Fruit fly (Drosophila melanogaster) whole organism, embryonic: ENCODE results near the gene Pfas.

Experiments
- Bgb ChIP-seq: fragments of 200-800 bp; sonication (Bioruptor generic); IDR thresholded peaks from 2 replicates; pipeline ENCODE4 v1.3.6; 2022; ENCODE audit warnings: missing biosample characterization, missing genetic modification characterization; ENCODE audit not compliant: partially characterized antibody
- CG1024 ChIP-seq: fragments of 200-800 bp; sonication (Bioruptor generic); IDR thresholded peaks from 2 replicates; pipeline ENCODE4 v1.3.6; 2022; ENCODE audit warnings: missing biosample characterization, missing genetic modification characterization
- CG12236 ChIP-seq: fragments of 200-800 bp; sonication (Bioruptor generic); optimal IDR thresholded peaks from 2 replicates; lab custom pipeline; 2016; ENCODE audit warnings: missing biosample characterization, missing genetic modification characterization
- CG15073 ChIP-seq: fragments of 200-800 bp; sonication (Bioruptor generic); optimal IDR thresholded peaks from 2 replicates; lab custom pipeline; 2016; ENCODE audit warnings: missing biosample characterization, missing genetic modification characterization
- CG16863 ChIP-seq: fragments of 200-800 bp; sonication (Bioruptor generic); optimal IDR thresholded peaks from 3 replicates; lab custom pipeline; 2016; ENCODE audit warnings: missing biosample characterization, missing genetic modification characterization
- CG18011 ChIP-seq: fragments of 200-800 bp; sonication (Bioruptor generic); optimal IDR thresholded peaks from 2 replicates; lab custom pipeline; 2017; ENCODE audit warnings: missing biosample characterization, missing genetic modification characterization, mild to moderate bottlenecking, moderate library complexity, missing genotype
- CG31224 ChIP-seq: fragments of 200-800 bp; sonication (Bioruptor generic); IDR thresholded peaks from 2 replicates; pipeline ENCODE4 v1.3.6; 2022; ENCODE audit warnings: missing biosample characterization, missing genetic modification characterization
- CG3726 ChIP-seq: fragments of 200-800 bp; sonication (Bioruptor generic); IDR thresholded peaks from 3 replicates; pipeline ENCODE4, ENCODE4 v1.3.6; 2022; ENCODE audit warnings: missing biosample characterization, missing genetic modification characterization
- CG6272 ChIP-seq: fragments of 200-800 bp; sonication (Bioruptor generic); IDR thresholded peaks from 2 replicates; pipeline ENCODE4 v1.3.6; 2022; ENCODE audit warnings: missing biosample characterization, missing genetic modification characterization
- CG6689 ChIP-seq: fragments of 200-800 bp; sonication (Bioruptor generic); IDR thresholded peaks from 2 replicates; pipeline ENCODE4 v1.3.6; 2022; ENCODE audit warnings: missing biosample characterization, missing genetic modification characterization
- CG7745 ChIP-seq: fragments of 200-800 bp; sonication (Bioruptor generic); optimal IDR thresholded peaks from 2 replicates; lab custom pipeline; 2018; ENCODE audit warnings: missing biosample characterization, mild to moderate bottlenecking, missing genetic modification characterization, moderate library complexity
- CG9727 ChIP-seq: fragments of 200-800 bp; sonication (Bioruptor generic); optimal IDR thresholded peaks from 3 replicates; lab custom pipeline; 2017; ENCODE audit warnings: missing biosample characterization, mild to moderate bottlenecking, missing genetic modification characterization
- CoRest ChIP-seq: fragments of 200-800 bp; sonication (Bioruptor generic); optimal IDR thresholded peaks from 3 replicates; lab custom pipeline; 2018; ENCODE audit warnings: missing biosample characterization, mild to moderate bottlenecking, missing genetic modification characterization, moderate library complexity
- D19A ChIP-seq: fragments of 200-800 bp; optimal IDR thresholded peaks from 3 replicates; lab custom pipeline; 2019; ENCODE audit warnings: missing biosample characterization, mild to moderate bottlenecking, missing genetic modification characterization, moderate library complexity
- Dfd ChIP-seq, 2 experiments: fragments of >200 bp; optimal IDR thresholded peaks; 2 replicates each; lab custom pipeline; 2017; ENCODE audit warnings: missing biosample characterization in 2 of 2, missing genetic modification characterization in 2 of 2
- Drgx ChIP-seq: fragments of 200-800 bp; sonication (Bioruptor generic); IDR thresholded peaks from 2 replicates; pipeline ENCODE4 v1.3.6; 2022; ENCODE audit warnings: missing biosample characterization, missing genetic modification characterization
- Elba2 ChIP-seq: fragments of 200-800 bp; sonication (Bioruptor generic); optimal IDR thresholded peaks from 3 replicates; lab custom pipeline; 2016; ENCODE audit warnings: missing biosample characterization, missing genetic modification characterization
- Hr3 ChIP-seq: fragments of 200-800 bp; sonication (Bioruptor generic); optimal IDR thresholded peaks from 3 replicates; lab custom pipeline; 2016; ENCODE audit warnings: missing biosample characterization, missing genetic modification characterization
- Nf-YA ChIP-seq: fragments of 200-800 bp; sonication (Bioruptor generic); IDR thresholded peaks from 2 replicates; pipeline ENCODE4 v1.3.6; 2022; ENCODE audit warnings: missing biosample characterization, missing genetic modification characterization
- Nf-YC ChIP-seq: fragments of 200-800 bp; optimal IDR thresholded peaks from 3 replicates; lab custom pipeline; 2019; ENCODE audit warnings: missing biosample characterization, mild to moderate bottlenecking, missing genetic modification characterization, moderate library complexity
- NfI ChIP-seq: fragments of 200-800 bp; sonication (Bioruptor generic); optimal IDR thresholded peaks from 3 replicates; lab custom pipeline; 2018; ENCODE audit warnings: missing biosample characterization, mild to moderate bottlenecking, missing genetic modification characterization, moderate library complexity
- Optix ChIP-seq: fragments of 200-800 bp; sonication (Bioruptor generic); IDR thresholded peaks from 3 replicates; pipeline ENCODE4 v1.3.6; 2022; ENCODE audit warnings: missing biosample characterization, missing genetic modification characterization
- Sox100B ChIP-seq: fragments of 200-800 bp; sonication (Bioruptor generic); optimal IDR thresholded peaks from 3 replicates; lab custom pipeline; 2018; ENCODE audit warnings: missing biosample characterization, mild to moderate bottlenecking, missing genetic modification characterization
- al ChIP-seq: fragments of 200-800 bp; sonication (Bioruptor generic); IDR thresholded peaks from 2 replicates; pipeline ENCODE4 v1.3.6; 2022; ENCODE audit warnings: missing biosample characterization, missing genetic modification characterization
- aop ChIP-seq: fragments of 200-800 bp; sonication (Bioruptor generic); IDR thresholded peaks from 2 replicates; pipeline ENCODE4 v1.3.6; 2022; ENCODE audit warnings: missing biosample characterization, missing genetic modification characterization
- ap ChIP-seq: fragments of 200-800 bp; sonication (Bioruptor generic); IDR thresholded peaks from 2 replicates; pipeline ENCODE4 v1.3.6; 2022; ENCODE audit warnings: missing biosample characterization, missing genetic modification characterization
- az2 ChIP-seq: fragments of 200-800 bp; sonication (Bioruptor generic); optimal IDR thresholded peaks from 3 replicates; lab custom pipeline; 2016; ENCODE audit warnings: missing biosample characterization, missing genetic modification characterization
- bbx ChIP-seq: fragments of 200-800 bp; sonication (Bioruptor generic); IDR thresholded peaks from 2 replicates; pipeline ENCODE4 v1.3.6; 2022; ENCODE audit warnings: missing biosample characterization, missing genetic modification characterization; ENCODE audit not compliant: partially characterized antibody
- bowl ChIP-seq: fragments of 200-800 bp; sonication (Bioruptor generic); IDR thresholded peaks from 2 replicates; pipeline ENCODE4 v1.3.6; 2022; ENCODE audit warnings: missing biosample characterization, missing genetic modification characterization
- bsh ChIP-seq, 2 experiments: fragments of 200-800 bp; sonication (Bioruptor generic); optimal IDR thresholded peaks; 2 replicates each; lab custom pipeline; 2017 to 2018; ENCODE audit warnings: mild to moderate bottlenecking in 2 of 2, missing biosample characterization in 2 of 2, missing genetic modification characterization in 2 of 2, moderate library complexity in 1 of 2
- ci ChIP-seq: fragments of 200-800 bp; sonication (Bioruptor generic); IDR thresholded peaks from 3 replicates; pipeline ENCODE4 v1.3.6; 2022; ENCODE audit warnings: missing biosample characterization, missing genetic modification characterization
- danr ChIP-seq: fragments of 200-800 bp; sonication (Bioruptor generic); IDR thresholded peaks from 2 replicates; pipeline ENCODE4 v1.3.6; 2022; ENCODE audit warnings: missing biosample characterization, missing genetic modification characterization
- emc ChIP-seq: fragments of 200-800 bp; sonication (Bioruptor generic); optimal IDR thresholded peaks from 2 replicates; lab custom pipeline; 2016; ENCODE audit warnings: missing biosample characterization, missing genetic modification characterization
- fru ChIP-seq: fragments of >200 bp; optimal IDR thresholded peaks from 2 replicates; lab custom pipeline; 2017
- ftz-f1 ChIP-seq: fragments of 200-800 bp; sonication (Bioruptor generic); optimal IDR thresholded peaks from 2 replicates; lab custom pipeline; 2016; ENCODE audit warnings: missing biosample characterization, missing genetic modification characterization
- grn ChIP-seq: fragments of 200-800 bp; sonication (Bioruptor generic); optimal IDR thresholded peaks from 3 replicates; lab custom pipeline; 2017; ENCODE audit warnings: missing biosample characterization, missing genetic modification characterization
- hbn ChIP-seq: fragments of 200-800 bp; sonication (Bioruptor generic); IDR thresholded peaks from 2 replicates; pipeline ENCODE4 v1.3.6; 2022; ENCODE audit warnings: missing biosample characterization, missing genetic modification characterization; ENCODE audit not compliant: partially characterized antibody
- hth ChIP-seq: fragments of >200 bp; optimal IDR thresholded peaks from 2 replicates; lab custom pipeline; 2017; ENCODE audit warnings: inconsistent platforms
- lab ChIP-seq: fragments of 200-800 bp; sonication (Bioruptor generic); optimal IDR thresholded peaks from 3 replicates; lab custom pipeline; 2017; ENCODE audit warnings: missing biosample characterization, missing genetic modification characterization, mild to moderate bottlenecking, moderate library complexity, missing genetic modification reagents
- luna ChIP-seq: fragments of 200-800 bp; sonication (Bioruptor generic); optimal IDR thresholded peaks from 2 replicates; lab custom pipeline; 2016; ENCODE audit warnings: missing biosample characterization, missing genetic modification characterization
- pfk ChIP-seq: fragments of 200-800 bp; sonication (Bioruptor generic); optimal IDR thresholded peaks from 2 replicates; lab custom pipeline; 2018; ENCODE audit warnings: missing biosample characterization, mild to moderate bottlenecking, missing genetic modification characterization, moderate library complexity
- pnt ChIP-seq: fragments of 200-800 bp; sonication (Bioruptor generic); optimal IDR thresholded peaks from 3 replicates; lab custom pipeline; 2016; ENCODE audit warnings: missing biosample characterization, missing genetic modification characterization
- scrt ChIP-seq: fragments of 200-800 bp; sonication (Bioruptor generic); optimal IDR thresholded peaks from 2 replicates; lab custom pipeline; 2018; ENCODE audit warnings: missing biosample characterization, mild to moderate bottlenecking, missing genetic modification characterization, moderate library complexity
- shn ChIP-seq: fragments of 200-800 bp; sonication (Bioruptor generic); optimal IDR thresholded peaks from 3 replicates; lab custom pipeline; 2016; ENCODE audit warnings: missing biosample characterization, missing genetic modification characterization
- sima ChIP-seq: fragments of 200-800 bp; sonication (Bioruptor generic); optimal IDR thresholded peaks from 2 replicates; lab custom pipeline; 2016; ENCODE audit warnings: missing biosample characterization, missing genetic modification characterization
- so ChIP-seq: fragments of 200-800 bp; sonication (Bioruptor generic); IDR thresholded peaks from 3 replicates; pipeline ENCODE4 v1.3.6; 2022; ENCODE audit warnings: missing biosample characterization, missing genetic modification characterization
- tio ChIP-seq: fragments of 200-800 bp; sonication (Bioruptor generic); optimal IDR thresholded peaks from 2 replicates; lab custom pipeline; 2017; ENCODE audit warnings: missing biosample characterization, missing genetic modification characterization, inconsistent platforms
- toy ChIP-seq: fragments of 200-800 bp; sonication (Bioruptor generic); IDR thresholded peaks from 2 replicates; pipeline ENCODE4 v1.3.6; 2022; ENCODE audit warnings: missing biosample characterization, missing genetic modification characterization
- unpg ChIP-seq: fragments of 200-800 bp; sonication (Bioruptor generic); optimal IDR thresholded peaks from 3 replicates; lab custom pipeline; 2018; ENCODE audit warnings: missing biosample characterization, mild to moderate bottlenecking, missing genetic modification characterization, moderate library complexity
- wek ChIP-seq: fragments of 200-800 bp; sonication (Bioruptor generic); optimal IDR thresholded peaks from 3 replicates; lab custom pipeline; 2018; ENCODE audit warnings: missing biosample characterization, mild to moderate bottlenecking, missing genetic modification characterization, moderate library complexity
- yki ChIP-seq: fragments of >200 bp; optimal IDR thresholded peaks from 3 replicates; lab custom pipeline; 2018
- zen2 ChIP-seq: fragments of 200-800 bp; sonication (Bioruptor generic); IDR thresholded peaks from 3 replicates; pipeline ENCODE4 v1.3.6; 2022; ENCODE audit warnings: missing biosample characterization, missing genetic modification characterization; ENCODE audit not compliant: partially characterized antibody

The Pfas gene

dm6 chr2L:6047528-6048160 is 1.8 kb upstream of the Pfas start, which contains the start of gene IPIP (continued):
- TF ChIP-seq ci (GFP tag; lab: Robert Waterston, UW) = peak; percentile 79
- no peak for TF ChIP-seq CG12236
- 0 out of 2 replicates have a peak, but pooled peaks have one; percentile 8 for TF ChIP-seq al (GFP tag; lab: Robert Waterston, UW)
- peak; percentile 54; the same call in 1 of the 3 replicates for TF ChIP-seq zen2 (GFP tag; lab: Robert Waterston, UW)
- no peak for TF ChIP-seq unpg
- TF ChIP-seq ap (GFP tag; lab: Robert Waterston, UW) = no peak
- TF ChIP-seq lab (GFP tag; lab: Kevin White, UChicago) = peak; percentile 60
- no peak for TF ChIP-seq toy (GFP tag; lab: Robert Waterston, UW)
- TF ChIP-seq emc = no peak
- TF ChIP-seq CG31224 (GFP tag; lab: Robert Waterston, UW) = no peak
- no peak for TF ChIP-seq D19A (tag; lab: Kevin White, UChicago)
- peak; percentile 51 for TF ChIP-seq NfI (GFP tag; lab: Kevin White, UChicago)
- TF ChIP-seq CG6689 (GFP tag; lab: Robert Waterston, UW) = no peak
- no peak for TF ChIP-seq Drgx (GFP tag; lab: Robert Waterston, UW)
- TF ChIP-seq luna (GFP tag; lab: Kevin White, UChicago) = no peak
- TF ChIP-seq ftz-f1 (GFP tag; lab: Kevin White, UChicago) = peak; percentile 66
- TF ChIP-seq Dfd (GFP tag; optimal IDR thresholded peaks at IDR 0.05; lab: Kevin White, UChicago) = no peak
- no peak for TF ChIP-seq az2 (GFP tag; lab: Kevin White, UChicago)
- no peak for TF ChIP-seq shn (GFP tag; lab: Kevin White, UChicago)
- no peak for TF ChIP-seq CG3726 (GFP tag; lab: Robert Waterston, UW)
- TF ChIP-seq so (GFP tag; lab: Robert Waterston, UW) = peak; percentile 44; the same call in 2 of the 3 replicates
- TF ChIP-seq danr (GFP tag; lab: Robert Waterston, UW) = no peak
- no peak for TF ChIP-seq CG18011
- TF ChIP-seq CG15073 (GFP tag; lab: Kevin White, UChicago) = no peak
- no peak for TF ChIP-seq yki
- TF ChIP-seq Bgb (GFP tag; lab: Robert Waterston, UW) = peak; percentile 91
- TF ChIP-seq pnt (GFP tag; lab: Kevin White, UChicago) = no peak
- no peak for TF ChIP-seq aop (GFP tag; lab: Robert Waterston, UW)
- peak; percentile 68; the same call in 1 of the 2 replicates for TF ChIP-seq hbn
- no peak for TF ChIP-seq hth (lab: Kevin White, UChicago)
- TF ChIP-seq scrt (GFP tag; lab: Kevin White, UChicago) = no peak
- no peak for TF ChIP-seq sima (GFP tag; lab: Kevin White, UChicago)
- no peak for TF ChIP-seq Elba2 (GFP tag; lab: Kevin White, UChicago)
- no peak for TF ChIP-seq pfk (GFP tag; lab: Kevin White, UChicago)
- no peak for TF ChIP-seq bowl
- peak in 1 of 2 experiments; percentile 3 for TF ChIP-seq bsh (GFP tag; optimal IDR thresholded peaks at IDR 0.05; lab: Kevin White, UChicago)
- peak; percentile 63 for TF ChIP-seq CG6272 (GFP tag; lab: Robert Waterston, UW)
- TF ChIP-seq CoRest (tag; lab: Kevin White, UChicago) = no peak
- no peak for TF ChIP-seq fru (lab: Kevin White, UChicago)
- TF ChIP-seq Sox100B (GFP tag; lab: Kevin White, UChicago) = no peak
- TF ChIP-seq CG1024 (GFP tag; lab: Robert Waterston, UW) = 0 out of 2 replicates have a peak, but pooled peaks have one; percentile 43
- TF ChIP-seq CG16863 (GFP tag; lab: Kevin White, UChicago) = no peak
- TF ChIP-seq CG7745 = no peak
- peak; percentile 39 for TF ChIP-seq CG9727 (GFP tag; lab: Kevin White, UChicago)
- no peak for TF ChIP-seq Optix
- TF ChIP-seq Nf-YC (tag; lab: Kevin White, UChicago) = peak; percentile 27
- peak; percentile 39; the same call in 1 of the 2 replicates for TF ChIP-seq Nf-YA (GFP tag; lab: Robert Waterston, UW)
- TF ChIP-seq wek (GFP tag; lab: Kevin White, UChicago) = no peak
- no peak for TF ChIP-seq tio
- peak; percentile 87 for TF ChIP-seq bbx (GFP tag; lab: Robert Waterston, UW)
- no peak for TF ChIP-seq Hr3
- no peak for TF ChIP-seq grn (GFP tag; lab: Kevin White, UChicago)
